Worm (Caenorhabditis elegans): ENCODE results near the gene Y82E9BL.19.

- TF ChIP-seq nhr-11 (tag; optimal IDR thresholded peaks at IDR 0.05) (no peak), pqm-1 (tag; optimal IDR thresholded peaks at IDR 0.05) (no peak), lin-11 (tag; optimal IDR thresholded peaks at IDR 0.05) (no peak), fkh-10 (GFP tag; optimal IDR thresholded peaks at IDR 0.05) (no peak), ets-4 (tag; optimal IDR thresholded peaks at IDR 0.05) (no peak), elt-4 (tag; optimal IDR thresholded peaks at IDR 0.05) (no peak), K09A11.1 (tag; optimal IDR thresholded peaks at IDR 0.05; ENCODE audit: insufficient read depth) (no peak), pax-1 (tag; optimal IDR thresholded peaks at IDR 0.05) (no peak), pha-4 (tag; optimal IDR thresholded peaks at IDR 0.05) (no peak)
These were observed 10.3 kb upstream of the Y82E9BL.19 start, which contains the start of gene fbxa-15 for ce11 chrIII:1321561-1321960.
